Fruit fly (Drosophila melanogaster): ENCODE results near the gene Ddc.

dm6 chr2L:19068393-19068792 lies 51.7 kb downstream of the Ddc start:
- TF ChIP-seq Dll (optimal IDR thresholded peaks at IDR 0.05) (no peak), CG8478 (optimal IDR thresholded peaks at IDR 0.05) (no peak), EcR (GFP tag; optimal IDR thresholded peaks at IDR 0.05) (no peak), pan (optimal IDR thresholded peaks at IDR 0.05) (no peak), usp (GFP tag; optimal IDR thresholded peaks at IDR 0.05) (no peak)

All from whole organism.